Worm (Caenorhabditis elegans) whole organism, L3 larva: Measurements from ENCODE around the gene trcs-1.
"Not testable (repeated sequence)": the region's sequence is repeated elsewhere in the genome, so short reads cannot be mapped to it uniquely, and the experiment has no call there.

ENCODE experiments used
- R02D3.7 ChIP-seq: fragments of 150-350 bp; optimal IDR thresholded peaks from 2 replicates; lab custom pipeline; 2014; ENCODE audit warnings: missing biosample characterization, missing genetic modification characterization
- ceh-82 ChIP-seq: fragments of 150-350 bp; optimal IDR thresholded peaks from 2 replicates; lab custom pipeline; 2014; ENCODE audit warnings: missing biosample characterization, missing genetic modification characterization
- ceh-9 ChIP-seq: sonication (generic microtip); optimal IDR thresholded peaks from 2 replicates; lab custom pipeline; 2018; ENCODE audit warnings: missing biosample characterization, missing genetic modification characterization
- daf-12 ChIP-seq: fragments of 150-350 bp; optimal IDR thresholded peaks from 2 replicates; lab custom pipeline; 2014; ENCODE audit warnings: missing biosample characterization, missing genetic modification reagents, missing genetic modification characterization
- egl-27 ChIP-seq: sonication (generic microtip); optimal IDR thresholded peaks from 4 replicates; lab custom pipeline; 2017; ENCODE audit warnings: missing biosample characterization, missing genetic modification reagents, missing genetic modification characterization
- egl-5 ChIP-seq: fragments of 150-350 bp; optimal IDR thresholded peaks from 2 replicates; lab custom pipeline; 2017; ENCODE audit warnings: missing biosample characterization, missing genetic modification reagents, missing genetic modification characterization, inconsistent platforms
- elt-1 ChIP-seq: fragments of 150-350 bp; optimal IDR thresholded peaks from 2 replicates; lab custom pipeline; 2014; ENCODE audit warnings: missing biosample characterization, missing genetic modification characterization
- elt-2 ChIP-seq: sonication (generic microtip); optimal IDR thresholded peaks from 2 replicates; lab custom pipeline; 2016; ENCODE audit warnings: missing genetic modification reagents, mild to moderate bottlenecking, missing genetic modification characterization, missing compliant biosample characterization
- eor-1 ChIP-seq, 2 experiments: fragments of 150-350 bp; optimal IDR thresholded peaks; 2 replicates each; lab custom pipeline; 2014 to 2018; ENCODE audit warnings: missing biosample characterization in 2 of 2, missing genetic modification characterization in 2 of 2
- fos-1 ChIP-seq: fragments of 150-350 bp; optimal IDR thresholded peaks from 2 replicates; lab custom pipeline; 2014; ENCODE audit warnings: missing biosample characterization, missing genetic modification characterization
- hmg-11 ChIP-seq: sonication (generic microtip); optimal IDR thresholded peaks from 2 replicates; lab custom pipeline; 2016; ENCODE audit warnings: missing genetic modification characterization, missing compliant biosample characterization
- jun-1 ChIP-seq: fragments of 150-350 bp; optimal IDR thresholded peaks from 2 replicates; lab custom pipeline; 2014; ENCODE audit warnings: missing biosample characterization, missing genetic modification reagents, missing genetic modification characterization
- lsy-12 ChIP-seq: sonication (generic microtip); optimal IDR thresholded peaks from 2 replicates; lab custom pipeline; 2016; ENCODE audit warnings: mild to moderate bottlenecking, missing genetic modification characterization, missing compliant biosample characterization
- nhr-12 ChIP-seq: fragments of 150-350 bp; optimal IDR thresholded peaks from 2 replicates; lab custom pipeline; 2014; ENCODE audit warnings: missing biosample characterization, missing genetic modification characterization
- nhr-237 ChIP-seq: fragments of 150-350 bp; optimal IDR thresholded peaks from 2 replicates; lab custom pipeline; 2014; ENCODE audit warnings: missing biosample characterization, missing genetic modification characterization
- nhr-25 ChIP-seq: sonication (generic microtip); optimal IDR thresholded peaks from 2 replicates; lab custom pipeline; 2017; ENCODE audit warnings: missing biosample characterization, missing genetic modification characterization
- nhr-28 ChIP-seq: fragments of 150-350 bp; optimal IDR thresholded peaks from 2 replicates; lab custom pipeline; 2014; ENCODE audit warnings: missing biosample characterization, missing genetic modification characterization
- nhr-67 ChIP-seq: fragments of 150-350 bp; optimal IDR thresholded peaks from 2 replicates; lab custom pipeline; 2014; ENCODE audit warnings: missing biosample characterization, missing genetic modification characterization
- nhr-76 ChIP-seq: fragments of 150-350 bp; sonication (generic microtip); optimal IDR thresholded peaks from 5 replicates; lab custom pipeline; 2014; ENCODE audit warnings: missing biosample characterization, missing genetic modification characterization
- nhr-77 ChIP-seq: fragments of 150-350 bp; optimal IDR thresholded peaks from 2 replicates; lab custom pipeline; 2014; ENCODE audit warnings: missing biosample characterization, missing genetic modification characterization
- pha-4 ChIP-seq: fragments of 150-350 bp; optimal IDR thresholded peaks from 2 replicates; lab custom pipeline; 2014; ENCODE audit warnings: missing biosample characterization, missing genetic modification reagents, missing genetic modification characterization
- pqm-1 ChIP-seq: fragments of 150-350 bp; optimal IDR thresholded peaks from 2 replicates; lab custom pipeline; 2017; ENCODE audit warnings: missing biosample characterization, missing genetic modification characterization, inconsistent platforms
- sea-2 ChIP-seq: fragments of 150-350 bp; sonication (generic microtip); optimal IDR thresholded peaks from 4 replicates; lab custom pipeline; 2014; ENCODE audit warnings: missing biosample characterization, missing genetic modification reagents, missing genetic modification characterization
- skn-1 ChIP-seq: fragments of 150-350 bp; optimal IDR thresholded peaks from 2 replicates; lab custom pipeline; 2014; ENCODE audit warnings: missing biosample characterization, missing genetic modification characterization
- snpc-4 ChIP-seq: fragments of 150-350 bp; optimal IDR thresholded peaks from 2 replicates; lab custom pipeline; 2014; ENCODE audit warnings: missing biosample characterization, missing genetic modification characterization
- zag-1 ChIP-seq: fragments of 150-350 bp; optimal IDR thresholded peaks from 2 replicates; lab custom pipeline; 2014; ENCODE audit warnings: missing biosample characterization, missing genetic modification characterization

trcs-1 gene

DNA sequence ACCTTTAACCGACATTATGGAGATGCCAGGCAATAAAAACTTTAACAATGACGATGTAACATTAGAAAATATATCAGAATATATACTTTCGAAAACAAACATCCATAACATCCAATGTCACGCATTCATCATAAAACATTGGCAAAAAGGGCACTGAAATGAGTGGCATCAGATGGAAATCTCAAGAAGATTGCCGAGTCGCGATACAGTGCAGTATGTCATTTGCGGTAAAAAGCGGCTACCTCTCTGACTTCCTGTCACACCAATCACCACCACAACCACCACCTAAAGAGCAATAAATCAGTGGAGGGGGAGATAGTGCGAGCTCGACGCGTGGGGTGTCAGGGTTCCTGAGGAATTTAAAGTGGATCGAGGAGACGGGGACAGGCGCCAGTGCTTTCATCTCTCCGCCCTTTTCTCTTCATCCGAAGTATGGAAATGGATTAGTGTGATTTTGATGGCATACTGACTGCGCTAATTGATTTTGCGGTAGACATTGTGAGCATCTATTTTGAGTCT, 24.5 kb upstream of the trcs-1 start:
- TF ChIP-seq elt-1 (tag; lab: Kevin White, UChicago) (peak; percentile 92), hmg-11 (tag; lab: Kevin White, UChicago) (no peak)
- TF ChIP-seq, all 47 proteins: peak for 1

- TF ChIP-seq elt-1 (tag; lab: Kevin White, UChicago) (peak; percentile 92), nhr-25 (peak; percentile 4), nhr-77 (tag; lab: Kevin White, UChicago) (no peak)
Measured at ce11 chrIV:9610923-9611322, 22.3 kb upstream of the trcs-1 start.

DNA sequence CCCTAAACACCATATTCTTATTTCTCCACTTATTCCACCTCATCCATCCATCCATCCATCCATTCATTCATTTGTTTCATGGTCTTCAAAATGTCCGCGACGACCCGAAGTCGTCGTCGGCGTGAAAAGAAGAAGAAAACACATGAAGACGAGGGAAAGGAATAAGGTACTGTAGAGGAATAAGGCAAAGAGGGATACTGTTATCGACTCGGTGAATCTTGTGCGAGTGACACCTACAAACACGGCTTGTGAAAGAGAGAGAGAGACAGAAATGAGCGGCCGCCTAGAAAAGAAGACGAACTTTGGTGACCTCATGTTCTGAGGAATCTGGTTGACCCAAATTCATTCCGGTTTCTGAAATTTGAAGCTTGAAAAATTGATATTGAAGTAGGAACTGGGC, 20.5 kb upstream of the trcs-1 start:
- peak; percentile 55 for TF ChIP-seq nhr-25
- no peak for TF ChIP-seq elt-2 (tag; lab: Kevin White, UChicago)
- peak; percentile 93 for TF ChIP-seq elt-1 (tag; lab: Kevin White, UChicago)
- TF ChIP-seq fos-1 (tag; lab: Kevin White, UChicago), result no peak
- TF ChIP-seq R02D3.7, result no peak
- TF ChIP-seq, all 47 proteins: peak for 2

DNA sequence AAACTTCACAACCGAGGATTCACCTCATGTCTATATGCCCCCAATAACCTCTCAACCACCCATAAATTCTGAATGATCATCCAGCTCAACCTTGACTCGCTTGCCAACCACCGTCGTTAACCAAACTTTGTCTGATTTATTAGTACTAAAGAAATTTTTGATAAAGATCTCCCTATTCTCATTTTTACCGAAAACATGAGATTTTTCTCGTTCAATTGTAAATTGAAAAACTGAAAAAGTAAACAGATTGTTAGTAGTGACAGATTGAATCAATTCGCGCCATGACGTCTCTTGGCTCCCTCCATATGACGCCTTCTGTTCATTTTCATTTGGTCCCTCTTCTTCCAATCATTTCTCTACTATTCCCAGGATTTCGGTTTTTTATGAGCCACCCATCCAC, 19.3 kb upstream of the trcs-1 start:
- TF ChIP-seq sea-2 (GFP tag; lab: Kevin White, UChicago) (no peak), elt-1 (tag; lab: Kevin White, UChicago) (peak; percentile 98)
- TF ChIP-seq, all 47 proteins: peak for 1

DNA sequence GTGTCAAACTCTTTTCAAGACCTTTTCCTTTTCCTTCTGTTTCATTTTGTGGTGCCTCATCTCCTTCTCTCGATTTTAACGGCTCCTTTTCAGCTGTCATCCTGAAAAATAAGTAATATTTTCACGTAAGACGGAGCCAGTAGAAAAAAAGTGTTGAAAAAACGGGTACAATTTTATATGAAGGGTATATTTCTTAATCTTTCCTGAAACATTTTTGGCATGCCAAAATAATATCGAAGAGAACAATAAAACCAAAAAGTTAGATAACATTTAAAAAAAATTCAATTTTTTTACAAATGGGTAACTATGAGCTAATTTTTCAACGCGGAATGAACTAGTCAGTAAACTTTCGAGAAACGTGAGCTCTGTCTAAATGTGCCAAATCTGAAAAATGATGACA, 13.0 kb upstream of the trcs-1 start, which contains the start of gene aat-1:
TSS of gene aat-1 (minus strand) at position 101 of the 400 bp plus-strand sequence.
- TF ChIP-seq ceh-82 (tag; lab: Kevin White, UChicago) (no peak), zag-1 (tag; lab: Kevin White, UChicago) (no peak), nhr-25 (no peak), pha-4 (no peak), egl-5 (tag; lab: Kevin White, UChicago) (no peak), nhr-12 (tag; lab: Kevin White, UChicago) (no peak), nhr-28 (tag; lab: Kevin White, UChicago) (no peak)

DNA sequence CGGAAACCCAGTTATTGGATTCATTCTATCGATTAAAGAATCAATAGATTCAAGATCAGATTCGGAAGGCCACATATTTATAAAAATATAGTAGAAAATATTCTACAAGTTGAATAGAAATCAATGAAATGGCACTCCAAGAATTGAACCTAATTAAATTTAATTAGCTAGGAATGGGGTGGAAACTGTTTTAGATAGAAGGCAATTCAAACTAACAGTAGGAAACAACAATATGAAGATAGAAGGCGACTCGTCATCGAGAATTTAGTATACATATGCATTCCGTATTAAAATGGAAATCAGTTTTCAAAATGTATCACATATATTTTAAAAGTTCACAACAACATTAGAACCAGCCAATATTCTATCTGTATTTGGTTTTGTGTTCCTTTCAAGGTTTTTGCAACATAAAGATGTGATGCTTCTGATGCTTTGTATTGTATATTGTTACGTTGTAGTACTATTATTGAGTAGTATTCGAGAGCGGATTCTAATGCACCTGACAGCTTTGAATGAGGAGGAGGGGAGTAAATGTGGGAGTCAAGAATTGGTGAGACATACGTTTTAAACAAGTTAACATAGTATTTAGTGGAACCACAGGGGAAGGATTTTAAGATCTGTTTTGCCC, 7.3 kb upstream of the trcs-1 start, which contains the start of the genes F27C8.3 and F27C8.2:
TSS of gene F27C8.3 (minus strand) at position 101 of the 628 bp plus-strand sequence.
TSS of gene F27C8.2 (plus strand) at position 578 of the 628 bp plus-strand sequence.
- not testable (repeated sequence) for TF ChIP-seq lsy-12, zag-1, elt-1 (tag; lab: Kevin White, UChicago)

ce11 chrIV:9593456-9593855, 4.8 kb upstream of the trcs-1 start, which contains the start of gene spp-18:
TSS of gene spp-18 (plus strand) at chrIV:9593712.
- TF ChIP-seq elt-2 (tag; lab: Kevin White, UChicago), result peak; percentile 87
- TF ChIP-seq nhr-67 (tag; lab: Kevin White, UChicago), result no peak
- TF ChIP-seq nhr-76, result no peak
- TF ChIP-seq eor-1 (tag; optimal IDR thresholded peaks at IDR 0.05; lab: Kevin White, UChicago), result no peak
- TF ChIP-seq pqm-1 (tag; lab: Kevin White, UChicago), result peak; percentile 56
- TF ChIP-seq, all 47 proteins: peak for 2

ce11 chrIV:9592413-9592812, 3.8 kb upstream of the trcs-1 start, which contains the start of gene pei-1:
TSS of gene pei-1 (minus strand) at chrIV:9592513.
- TF ChIP-seq nhr-237 (tag; lab: Kevin White, UChicago) (no peak), nhr-28 (tag; lab: Kevin White, UChicago) (no peak), lsy-12 (tag; lab: Kevin White, UChicago) (no peak)

- TF ChIP-seq nhr-67 (tag; lab: Kevin White, UChicago), result no peak
- no peak for TF ChIP-seq snpc-4 (tag; lab: Kevin White, UChicago)
- no peak for TF ChIP-seq skn-1 (tag; lab: Kevin White, UChicago)
- TF ChIP-seq R02D3.7, result no peak
- no peak for TF ChIP-seq ceh-9 (tag; lab: Kevin White, UChicago)
- no peak for TF ChIP-seq nhr-12 (tag; lab: Kevin White, UChicago)
- no peak for TF ChIP-seq egl-27 (tag; lab: Kevin White, UChicago)
- no peak for TF ChIP-seq nhr-77 (tag; lab: Kevin White, UChicago)
- TF ChIP-seq jun-1 (tag; lab: Kevin White, UChicago), result no peak
- no peak for TF ChIP-seq nhr-76
- no peak for TF ChIP-seq daf-12 (tag; lab: Kevin White, UChicago)
- TF ChIP-seq elt-2 (tag; lab: Kevin White, UChicago), result no peak
- TF ChIP-seq fos-1 (tag; lab: Kevin White, UChicago), result no peak
Measured at ce11 chrIV:9584352-9584751, 4.3 kb downstream of the trcs-1 start.
